Worm (Caenorhabditis elegans) whole organism, L4/young adult: ENCODE data around the gene Y43E12A.3.

Experiments used
- dao-5 ChIP-seq: sonication (generic microtip); optimal IDR thresholded peaks from 2 replicates; lab custom pipeline; 2016; ENCODE audit warnings: missing genotype, missing genetic modification characterization, moderate library complexity, missing compliant biosample characterization
- him-1 ChIP-seq: sonication (generic microtip); optimal IDR thresholded peaks from 2 replicates; lab custom pipeline; 2016; ENCODE audit warnings: missing genotype, missing genetic modification reagents, missing genetic modification characterization, missing compliant biosample characterization

ce11 chrIV:11038665-11039064, 51.0 kb downstream of the Y43E12A.3 start:
- TF ChIP-seq him-1 (tag; lab: Kevin White, UChicago) (no peak), dao-5 (tag; lab: Kevin White, UChicago) (no peak)
